Fruit fly (Drosophila melanogaster) whole organism, embryonic: ENCODE measurements around the gene spn-B.

ENCODE experiments used
- ATbp ChIP-seq: fragments of 200-800 bp; sonication (Bioruptor generic); optimal IDR thresholded peaks from 2 replicates; lab custom pipeline; 2017; ENCODE audit warnings: missing biosample characterization, mild to moderate bottlenecking, missing genetic modification characterization, missing genetic modification reagents
- Ada2b ChIP-seq: fragments of 200-800 bp; sonication (Bioruptor generic); IDR thresholded peaks from 2 replicates; pipeline ENCODE4 v1.3.6; 2022; ENCODE audit warnings: missing biosample characterization, missing genetic modification characterization
- Bgb ChIP-seq: fragments of 200-800 bp; sonication (Bioruptor generic); IDR thresholded peaks from 2 replicates; pipeline ENCODE4 v1.3.6; 2022; ENCODE audit warnings: missing biosample characterization, missing genetic modification characterization; ENCODE audit not compliant: partially characterized antibody
- CG10543 ChIP-seq: fragments of 200-800 bp; sonication (Bioruptor generic); optimal IDR thresholded peaks from 3 replicates; lab custom pipeline; 2017; ENCODE audit warnings: missing biosample characterization, mild to moderate bottlenecking, missing genetic modification characterization, moderate library complexity
- CG10959 ChIP-seq: fragments of 200-800 bp; sonication (Bioruptor generic); IDR thresholded peaks from 2 replicates; pipeline ENCODE4 v1.3.6; 2022; ENCODE audit warnings: missing biosample characterization, missing genetic modification characterization
- CG11456 ChIP-seq: fragments of 200-800 bp; sonication (Bioruptor generic); IDR thresholded peaks from 3 replicates; pipeline ENCODE4 v1.3.6; 2022; ENCODE audit warnings: missing biosample characterization, missing genetic modification characterization
- CG13123 ChIP-seq: fragments of 200-800 bp; sonication (Bioruptor generic); optimal IDR thresholded peaks from 2 replicates; lab custom pipeline; 2016; ENCODE audit warnings: missing biosample characterization, missing genetic modification characterization
- CG13296 ChIP-seq: fragments of 200-800 bp; sonication (Bioruptor generic); optimal IDR thresholded peaks from 3 replicates; lab custom pipeline; 2018; ENCODE audit warnings: missing biosample characterization, mild to moderate bottlenecking, missing genetic modification characterization
- CG13624 ChIP-seq: fragments of 200-800 bp; sonication (Bioruptor generic); optimal IDR thresholded peaks from 2 replicates; lab custom pipeline; 2016; ENCODE audit warnings: missing biosample characterization, missing genetic modification characterization
- CG14014 ChIP-seq: fragments of 200-800 bp; sonication (Bioruptor generic); IDR thresholded peaks from 2 replicates; pipeline ENCODE4 v1.3.6; 2022; ENCODE audit warnings: missing biosample characterization, missing genetic modification characterization
- CG14667 ChIP-seq: fragments of 200-800 bp; sonication (Bioruptor generic); IDR thresholded peaks from 2 replicates; pipeline ENCODE4 v1.3.6; 2022; ENCODE audit warnings: missing biosample characterization, missing genetic modification characterization
- CG15514 ChIP-seq: fragments of 200-800 bp; sonication (Bioruptor generic); optimal IDR thresholded peaks from 3 replicates; lab custom pipeline; 2017; ENCODE audit warnings: missing biosample characterization, missing genetic modification characterization, mild to moderate bottlenecking, moderate library complexity, missing genetic modification reagents
- CG16779 ChIP-seq: fragments of 200-800 bp; sonication (Bioruptor generic); IDR thresholded peaks from 2 replicates; pipeline ENCODE4 v1.3.6; 2022; ENCODE audit warnings: missing biosample characterization, missing genetic modification characterization
- CG2889 ChIP-seq: fragments of 200-800 bp; sonication (Bioruptor generic); IDR thresholded peaks from 3 replicates; pipeline ENCODE4 v1.3.6; 2022; ENCODE audit warnings: missing biosample characterization, missing genetic modification characterization
- CG30020 ChIP-seq: fragments of 200-800 bp; optimal IDR thresholded peaks from 2 replicates; lab custom pipeline; 2019; ENCODE audit warnings: missing biosample characterization, mild to moderate bottlenecking, missing genetic modification characterization, moderate library complexity
- CG32772 ChIP-seq: fragments of 200-800 bp; sonication (Bioruptor generic); IDR thresholded peaks from 2 replicates; pipeline ENCODE4 v1.3.6; 2022; ENCODE audit warnings: missing biosample characterization, missing genetic modification characterization
- CG33557 ChIP-seq: fragments of 200-800 bp; sonication (Bioruptor generic); optimal IDR thresholded peaks from 2 replicates; lab custom pipeline; 2019; ENCODE audit warnings: missing biosample characterization, mild to moderate bottlenecking, missing genetic modification characterization, moderate library complexity
- CG34422 ChIP-seq: fragments of 200-800 bp; sonication (Bioruptor generic); IDR thresholded peaks from 3 replicates; pipeline ENCODE4 v1.3.6; 2022; ENCODE audit warnings: missing biosample characterization, missing genetic modification characterization
- CG3838 ChIP-seq: fragments of 200-800 bp; sonication (Bioruptor generic); optimal IDR thresholded peaks from 3 replicates; lab custom pipeline; 2016; ENCODE audit warnings: missing biosample characterization, missing genetic modification characterization
- CG6765 ChIP-seq: fragments of 200-800 bp; sonication (Bioruptor generic); optimal IDR thresholded peaks from 3 replicates; lab custom pipeline; 2017; ENCODE audit warnings: missing biosample characterization, mild to moderate bottlenecking, missing genetic modification characterization
- CG7271 ChIP-seq: fragments of 200-800 bp; sonication (Bioruptor generic); optimal IDR thresholded peaks from 2 replicates; lab custom pipeline; 2018; ENCODE audit warnings: missing biosample characterization, mild to moderate bottlenecking, missing genetic modification characterization, moderate library complexity
- CG7786 ChIP-seq: fragments of 200-800 bp; sonication (Bioruptor generic); optimal IDR thresholded peaks from 2 replicates; lab custom pipeline; 2016; ENCODE audit warnings: missing biosample characterization, missing genetic modification characterization
- Dad ChIP-seq: fragments of 200-800 bp; sonication (Bioruptor generic); optimal IDR thresholded peaks from 3 replicates; lab custom pipeline; 2016; ENCODE audit warnings: missing biosample characterization, missing genetic modification characterization
- Fer2 ChIP-seq: fragments of 200-800 bp; sonication (Bioruptor generic); optimal IDR thresholded peaks from 2 replicates; lab custom pipeline; 2018; ENCODE audit warnings: missing biosample characterization, mild to moderate bottlenecking, missing genetic modification characterization, moderate library complexity
- HLH4C ChIP-seq: fragments of 200-800 bp; sonication (Bioruptor generic); IDR thresholded peaks from 3 replicates; pipeline ENCODE4 v1.3.6; 2022; ENCODE audit warnings: missing biosample characterization, missing genetic modification characterization; ENCODE audit not compliant: partially characterized antibody
- Hey ChIP-seq: fragments of 200-800 bp; sonication (Bioruptor generic); optimal IDR thresholded peaks from 3 replicates; lab custom pipeline; 2018; ENCODE audit warnings: missing biosample characterization, mild to moderate bottlenecking, missing genetic modification characterization
- Oli ChIP-seq: fragments of 200-800 bp; sonication (Bioruptor generic); optimal IDR thresholded peaks from 2 replicates; lab custom pipeline; 2018; ENCODE audit warnings: missing biosample characterization, mild to moderate bottlenecking, missing genetic modification characterization, moderate library complexity
- Sry-β ChIP-seq: fragments of 200-800 bp; sonication (Bioruptor generic); optimal IDR thresholded peaks from 2 replicates; lab custom pipeline; 2018; ENCODE audit warnings: missing biosample characterization, mild to moderate bottlenecking, missing genetic modification characterization, moderate library complexity
- Stat92E ChIP-seq, 3 experiments: fragments of >200 bp in 2 of 3; fragments of 200-800 bp in 1 of 3; sonication (Bioruptor generic) in 1 of 3; optimal IDR thresholded peaks; 2 replicates each; lab custom pipeline; 2017 to 2019; ENCODE audit warnings: missing biosample characterization in 3 of 3, missing genetic modification characterization in 3 of 3, mild to moderate bottlenecking in 1 of 3, moderate library complexity in 1 of 3
- Usf ChIP-seq: fragments of 200-800 bp; sonication (Bioruptor generic); optimal IDR thresholded peaks from 2 replicates; lab custom pipeline; 2017; ENCODE audit warnings: missing genotype, missing biosample characterization, missing genetic modification characterization
- cwo ChIP-seq: fragments of 200-800 bp; sonication (Bioruptor generic); optimal IDR thresholded peaks from 3 replicates; lab custom pipeline; 2017; ENCODE audit warnings: missing biosample characterization, missing genetic modification characterization, mild to moderate bottlenecking, moderate library complexity, missing genetic modification reagents
- dmrt11E ChIP-seq: fragments of 200-800 bp; sonication (Bioruptor generic); optimal IDR thresholded peaks from 3 replicates; lab custom pipeline; 2018; ENCODE audit warnings: missing biosample characterization, mild to moderate bottlenecking, missing genetic modification characterization, moderate library complexity
- eve ChIP-seq, 2 experiments: fragments of >200 bp; optimal IDR thresholded peaks; 2 replicates each; lab custom pipeline; 2017; ENCODE audit warnings: missing biosample characterization in 2 of 2, missing genetic modification characterization in 2 of 2
- exex ChIP-seq: fragments of 200-800 bp; sonication (Bioruptor generic); optimal IDR thresholded peaks from 4 replicates; lab custom pipeline; 2018; ENCODE audit warnings: missing biosample characterization, mild to moderate bottlenecking, missing genetic modification characterization, moderate library complexity
- fd3F ChIP-seq: fragments of 200-800 bp; sonication (Bioruptor generic); optimal IDR thresholded peaks from 2 replicates; lab custom pipeline; 2018; ENCODE audit warnings: missing biosample characterization, mild to moderate bottlenecking, missing genetic modification characterization, moderate library complexity
- gro ChIP-seq: fragments of 200-800 bp; sonication (Bioruptor generic); optimal IDR thresholded peaks from 2 replicates; lab custom pipeline; 2016; ENCODE audit warnings: missing biosample characterization, missing genetic modification characterization
- h ChIP-seq: fragments of >200 bp; optimal IDR thresholded peaks from 2 replicates; lab custom pipeline; 2017
- hb ChIP-seq: fragments of 200-800 bp; sonication (Bioruptor generic); IDR thresholded peaks from 3 replicates; pipeline ENCODE4 v1.3.6; 2022; ENCODE audit warnings: missing biosample characterization, missing genetic modification characterization; ENCODE audit not compliant: partially characterized antibody
- nau ChIP-seq: fragments of 200-800 bp; sonication (Bioruptor generic); optimal IDR thresholded peaks from 3 replicates; lab custom pipeline; 2017; ENCODE audit warnings: missing biosample characterization, mild to moderate bottlenecking, missing genetic modification characterization, missing genetic modification reagents
- nerfin-2 ChIP-seq: fragments of 200-800 bp; sonication (Bioruptor generic); IDR thresholded peaks from 2 replicates; pipeline ENCODE4 v1.3.6; 2022; ENCODE audit warnings: missing biosample characterization, missing genetic modification characterization; ENCODE audit not compliant: partially characterized antibody
- oc ChIP-seq: fragments of 200-800 bp; sonication (Bioruptor generic); optimal IDR thresholded peaks from 2 replicates; lab custom pipeline; 2018; ENCODE audit warnings: missing biosample characterization, mild to moderate bottlenecking, missing genetic modification characterization, moderate library complexity
- p53 ChIP-seq: fragments of 200-800 bp; sonication (Bioruptor generic); optimal IDR thresholded peaks from 2 replicates; lab custom pipeline; 2016; ENCODE audit warnings: missing biosample characterization, missing genetic modification characterization
- pnt ChIP-seq: fragments of 200-800 bp; sonication (Bioruptor generic); optimal IDR thresholded peaks from 3 replicates; lab custom pipeline; 2016; ENCODE audit warnings: missing biosample characterization, missing genetic modification characterization
- row ChIP-seq: fragments of 200-800 bp; sonication (Bioruptor generic); IDR thresholded peaks from 3 replicates; pipeline ENCODE4 v1.3.6; 2022; ENCODE audit warnings: missing biosample characterization, missing genetic modification characterization
- sens ChIP-seq: fragments of 200-800 bp; sonication (Bioruptor generic); peaks from one replicate; lab custom pipeline; 2016; ENCODE audit warnings: missing biosample characterization, missing genetic modification characterization
- slbo ChIP-seq: fragments of 200-800 bp; sonication (Bioruptor generic); IDR thresholded peaks from 2 replicates; pipeline ENCODE4 v1.3.6; 2022; ENCODE audit warnings: missing biosample characterization, missing genetic modification characterization
- stwl ChIP-seq: fragments of 200-800 bp; sonication (Bioruptor generic); optimal IDR thresholded peaks from 3 replicates; lab custom pipeline; 2018; ENCODE audit warnings: missing biosample characterization, mild to moderate bottlenecking, missing genetic modification characterization, moderate library complexity
- usp ChIP-seq: fragments of >200 bp; optimal IDR thresholded peaks from 2 replicates; lab custom pipeline; 2017; ENCODE audit warnings: missing biosample characterization, missing genetic modification characterization
- wor ChIP-seq: fragments of 200-800 bp; sonication (Bioruptor generic); IDR thresholded peaks from 2 replicates; pipeline ENCODE4 v1.3.6; 2022; ENCODE audit warnings: missing biosample characterization, missing genetic modification characterization
- zf30C ChIP-seq: fragments of 200-800 bp; sonication (Bioruptor generic); optimal IDR thresholded peaks from 3 replicates; lab custom pipeline; 2018; ENCODE audit warnings: missing biosample characterization, mild to moderate bottlenecking, missing genetic modification characterization

Gene spn-B

DNA sequence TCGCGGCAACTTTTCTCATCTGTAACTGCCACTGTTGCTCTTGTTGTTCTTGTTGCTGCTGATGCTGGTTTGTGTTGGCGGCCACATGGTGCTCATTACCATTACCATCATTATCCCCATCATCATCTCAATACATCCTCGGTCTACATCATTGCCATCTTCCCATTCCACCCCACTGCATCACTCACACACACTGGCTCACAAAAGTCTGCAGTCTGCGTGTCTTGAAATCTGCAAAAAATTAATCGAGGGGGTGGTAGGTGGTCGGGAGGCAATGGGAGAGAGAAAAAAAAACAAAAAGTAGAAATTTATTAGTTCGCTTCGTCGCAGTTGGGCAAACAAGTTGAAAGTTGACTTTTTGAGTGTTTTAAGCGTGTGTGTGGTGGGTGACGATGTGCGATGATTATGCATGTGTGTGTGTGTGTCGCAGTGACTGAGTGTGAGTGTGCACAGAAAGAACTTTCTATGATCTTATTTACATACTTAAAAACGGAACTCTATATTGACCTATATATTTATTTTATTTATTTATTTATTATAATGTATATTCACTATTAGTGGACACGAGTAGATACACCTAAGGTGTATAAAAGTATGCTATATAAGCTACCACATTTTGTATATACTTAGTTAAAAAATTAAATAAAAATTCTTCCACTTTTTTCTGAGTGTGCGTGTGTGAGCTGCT is 48.4 kb upstream of the spn-B start (continued):
- no peak for TF ChIP-seq Bgb (GFP tag; lab: Robert Waterston, UW)
- TF ChIP-seq CG32772 = no peak
- TF ChIP-seq exex = no peak
- TF ChIP-seq eve (GFP tag; optimal IDR thresholded peaks at IDR 0.05; lab: Kevin White, UChicago) = no peak
- no peak for TF ChIP-seq Ada2b (GFP tag; lab: Robert Waterston, UW)
- peak; percentile 17 for TF ChIP-seq CG13296 (GFP tag; lab: Kevin White, UChicago)
- TF ChIP-seq CG10959 (GFP tag; lab: Robert Waterston, UW) = no peak
- no peak for TF ChIP-seq pnt (GFP tag; lab: Kevin White, UChicago)
- TF ChIP-seq ATbp (GFP tag; lab: Kevin White, UChicago) = peak; percentile 35
- TF ChIP-seq CG7271 (tag; lab: Kevin White, UChicago) = no peak
- no peak for TF ChIP-seq CG13123 (GFP tag; lab: Kevin White, UChicago)
- peak; percentile 29; the same call in 1 of the 2 replicates for TF ChIP-seq slbo (GFP tag; lab: Robert Waterston, UW)
- TF ChIP-seq hb = no peak
- TF ChIP-seq CG13624 (GFP tag; lab: Kevin White, UChicago) = no peak
- TF ChIP-seq Stat92E (GFP tag; optimal IDR thresholded peaks at IDR 0.05; lab: Kevin White, UChicago) = no peak
- no peak for TF ChIP-seq CG2889
- no peak for TF ChIP-seq wor
- no peak for TF ChIP-seq p53 (GFP tag; lab: Kevin White, UChicago)
- TF ChIP-seq Fer2 (tag; lab: Kevin White, UChicago) = no peak
- no peak for TF ChIP-seq CG30020 (tag; lab: Kevin White, UChicago)
- TF ChIP-seq h = no peak
- no peak for TF ChIP-seq Sry-β (GFP tag; lab: Kevin White, UChicago)
- TF ChIP-seq Hey = no peak
- no peak for TF ChIP-seq CG6765 (GFP tag; lab: Kevin White, UChicago)
- no peak for TF ChIP-seq nerfin-2 (GFP tag; lab: Robert Waterston, UW)
- no peak for TF ChIP-seq CG16779 (GFP tag; lab: Robert Waterston, UW)
- no peak for TF ChIP-seq fd3F (GFP tag; lab: Kevin White, UChicago)
- no peak for TF ChIP-seq CG14014
- TF ChIP-seq Dad (GFP tag; lab: Kevin White, UChicago) = no peak
- TF ChIP-seq Oli (tag; lab: Kevin White, UChicago) = peak; percentile 22
- no peak for TF ChIP-seq dmrt11E (tag; lab: Kevin White, UChicago)
- no peak for TF ChIP-seq CG10543 (GFP tag; lab: Kevin White, UChicago)
- TF ChIP-seq CG34422 (GFP tag; lab: Robert Waterston, UW) = no peak
- no peak for TF ChIP-seq CG3838 (GFP tag; lab: Kevin White, UChicago)
- no peak for TF ChIP-seq CG14667 (GFP tag; lab: Robert Waterston, UW)
- no peak for TF ChIP-seq oc (tag; lab: Kevin White, UChicago)
- TF ChIP-seq HLH4C (GFP tag; lab: Robert Waterston, UW) = no peak
- TF ChIP-seq sens = no peak
- no peak for TF ChIP-seq CG33557 (GFP tag; lab: Kevin White, UChicago)
- TF ChIP-seq CG7786 (GFP tag; lab: Kevin White, UChicago) = no peak
- TF ChIP-seq gro (GFP tag; lab: Kevin White, UChicago) = no peak
- no peak for TF ChIP-seq CG11456 (GFP tag; lab: Robert Waterston, UW)
- TF ChIP-seq stwl = no peak
- TF ChIP-seq cwo (GFP tag; lab: Kevin White, UChicago) = peak; percentile 38
- no peak for TF ChIP-seq usp
- TF ChIP-seq Usf (GFP tag; lab: Kevin White, UChicago) = no peak
- TF ChIP-seq zf30C (GFP tag; lab: Kevin White, UChicago) = peak; percentile 55
- peak; percentile 65 for TF ChIP-seq row (GFP tag; lab: Robert Waterston, UW)
- no peak for TF ChIP-seq CG15514 (GFP tag; lab: Kevin White, UChicago)
- no peak for TF ChIP-seq nau (GFP tag; lab: Kevin White, UChicago)
